Fruit fly (Drosophila melanogaster) whole organism, embryonic: ENCODE data around the gene TyrRII.

Source experiments
- Abd-B ChIP-seq: fragments of 200-800 bp; sonication (Bioruptor generic); optimal IDR thresholded peaks from 2 replicates; lab custom pipeline; 2018; ENCODE audit warnings: missing biosample characterization, mild to moderate bottlenecking, missing genetic modification characterization, moderate library complexity
- BEAF-32 ChIP-seq: fragments of 200-800 bp; sonication (Bioruptor generic); optimal IDR thresholded peaks from 3 replicates; lab custom pipeline; 2017; ENCODE audit warnings: missing biosample characterization, missing genetic modification characterization, mild to moderate bottlenecking, moderate library complexity, missing genetic modification reagents
- Bgb ChIP-seq: fragments of 200-800 bp; sonication (Bioruptor generic); IDR thresholded peaks from 2 replicates; pipeline ENCODE4 v1.3.6; 2022; ENCODE audit warnings: missing biosample characterization, missing genetic modification characterization; ENCODE audit not compliant: partially characterized antibody
- CG10209 ChIP-seq: fragments of 200-800 bp; sonication (Bioruptor generic); optimal IDR thresholded peaks from 3 replicates; lab custom pipeline; 2017; ENCODE audit warnings: missing biosample characterization, mild to moderate bottlenecking, missing genetic modification characterization, missing genetic modification reagents
- CG11723 ChIP-seq: fragments of 200-800 bp; sonication (Bioruptor generic); optimal IDR thresholded peaks from 2 replicates; lab custom pipeline; 2017; ENCODE audit warnings: missing biosample characterization, mild to moderate bottlenecking, missing genetic modification characterization
- CG13775 ChIP-seq: fragments of 200-800 bp; sonication (Bioruptor generic); optimal IDR thresholded peaks from 3 replicates; lab custom pipeline; 2017; ENCODE audit warnings: missing biosample characterization, mild to moderate bottlenecking, missing genetic modification characterization
- CG14441 ChIP-seq: fragments of 200-800 bp; sonication (Bioruptor generic); IDR thresholded peaks from 2 replicates; pipeline ENCODE4 v1.3.6; 2022; ENCODE audit warnings: missing biosample characterization, missing genetic modification characterization
- CG14860 ChIP-seq: fragments of 200-800 bp; sonication (Bioruptor generic); IDR thresholded peaks from 3 replicates; pipeline ENCODE4 v1.3.6; 2022; ENCODE audit warnings: missing biosample characterization, missing genetic modification characterization; ENCODE audit not compliant: partially characterized antibody
- CG15479 ChIP-seq: fragments of 200-800 bp; sonication (Bioruptor generic); optimal IDR thresholded peaks from 3 replicates; lab custom pipeline; 2019; ENCODE audit warnings: missing biosample characterization, mild to moderate bottlenecking, missing genetic modification characterization, moderate library complexity
- CG15601 ChIP-seq: fragments of 200-800 bp; sonication (Bioruptor generic); optimal IDR thresholded peaks from 3 replicates; lab custom pipeline; 2019; ENCODE audit warnings: missing biosample characterization, mild to moderate bottlenecking, missing genetic modification characterization, moderate library complexity
- CG1602 ChIP-seq: fragments of 200-800 bp; sonication (Bioruptor generic); optimal IDR thresholded peaks from 3 replicates; lab custom pipeline; 2016; ENCODE audit warnings: missing biosample characterization, missing genetic modification characterization
- CG16813 ChIP-seq: fragments of 200-800 bp; sonication (Bioruptor generic); IDR thresholded peaks from 3 replicates; pipeline ENCODE4 v1.3.6; 2022; ENCODE audit warnings: missing biosample characterization, missing genetic modification characterization; ENCODE audit not compliant: partially characterized antibody
- CG17328 ChIP-seq: fragments of 200-800 bp; sonication (Bioruptor generic); IDR thresholded peaks from 2 replicates; pipeline ENCODE4 v1.3.6; 2022; ENCODE audit warnings: missing biosample characterization, missing genetic modification characterization
- CG17359 ChIP-seq: fragments of 200-800 bp; sonication (Bioruptor generic); optimal IDR thresholded peaks from 3 replicates; lab custom pipeline; 2018; ENCODE audit warnings: missing biosample characterization, mild to moderate bottlenecking, missing genetic modification characterization, moderate library complexity
- CG17568 ChIP-seq: fragments of 200-800 bp; sonication (Bioruptor generic); optimal IDR thresholded peaks from 2 replicates; lab custom pipeline; 2018; ENCODE audit warnings: missing biosample characterization, mild to moderate bottlenecking, missing genetic modification characterization, moderate library complexity
- CG17829 ChIP-seq: fragments of 200-800 bp; optimal IDR thresholded peaks from 2 replicates; lab custom pipeline; 2019; ENCODE audit warnings: missing biosample characterization, mild to moderate bottlenecking, missing genetic modification characterization, moderate library complexity
- CG17912 ChIP-seq: fragments of 200-800 bp; sonication (Bioruptor generic); optimal IDR thresholded peaks from 2 replicates; lab custom pipeline; 2018; ENCODE audit warnings: missing biosample characterization, mild to moderate bottlenecking, missing genetic modification characterization
- CG2129 ChIP-seq: fragments of 200-800 bp; sonication (Bioruptor generic); IDR thresholded peaks from 2 replicates; pipeline ENCODE4 v1.3.6; 2022; ENCODE audit warnings: missing biosample characterization, missing genetic modification characterization; ENCODE audit not compliant: partially characterized antibody
- CG30020 ChIP-seq: fragments of 200-800 bp; optimal IDR thresholded peaks from 2 replicates; lab custom pipeline; 2019; ENCODE audit warnings: missing biosample characterization, mild to moderate bottlenecking, missing genetic modification characterization, moderate library complexity
- CG3065 ChIP-seq: fragments of 200-800 bp; sonication (Bioruptor generic); optimal IDR thresholded peaks from 2 replicates; lab custom pipeline; 2016; ENCODE audit warnings: missing biosample characterization, missing genetic modification characterization
- CG32532 ChIP-seq: fragments of 200-800 bp; sonication (Bioruptor generic); IDR thresholded peaks from 2 replicates; pipeline ENCODE4 v1.3.6; 2022; ENCODE audit warnings: missing biosample characterization, missing genetic modification characterization
- CG33213 ChIP-seq: fragments of 200-800 bp; sonication (Bioruptor generic); optimal IDR thresholded peaks from 3 replicates; lab custom pipeline; 2016; ENCODE audit warnings: missing biosample characterization, missing genetic modification characterization
- CG4404 ChIP-seq: fragments of 200-800 bp; sonication (Bioruptor generic); IDR thresholded peaks from 2 replicates; pipeline ENCODE4 v1.3.6; 2022; ENCODE audit warnings: missing biosample characterization, missing genetic modification characterization
- CG4707 ChIP-seq: fragments of 200-800 bp; sonication (Bioruptor generic); optimal IDR thresholded peaks from 2 replicates; lab custom pipeline; 2018; ENCODE audit warnings: missing biosample characterization, mild to moderate bottlenecking, missing genetic modification characterization, moderate library complexity
- CG6272 ChIP-seq: fragments of 200-800 bp; sonication (Bioruptor generic); IDR thresholded peaks from 2 replicates; pipeline ENCODE4 v1.3.6; 2022; ENCODE audit warnings: missing biosample characterization, missing genetic modification characterization
- CG9727 ChIP-seq: fragments of 200-800 bp; sonication (Bioruptor generic); optimal IDR thresholded peaks from 3 replicates; lab custom pipeline; 2017; ENCODE audit warnings: missing biosample characterization, mild to moderate bottlenecking, missing genetic modification characterization
- CrebB ChIP-seq: fragments of 200-800 bp; sonication (Bioruptor generic); optimal IDR thresholded peaks from 3 replicates; lab custom pipeline; 2018; ENCODE audit warnings: missing biosample characterization, mild to moderate bottlenecking, missing genetic modification characterization
- Elba2 ChIP-seq: fragments of 200-800 bp; sonication (Bioruptor generic); optimal IDR thresholded peaks from 3 replicates; lab custom pipeline; 2016; ENCODE audit warnings: missing biosample characterization, missing genetic modification characterization
- Ets65A ChIP-seq: fragments of 200-800 bp; sonication (Bioruptor generic); peaks from one replicate; lab custom pipeline; 2016; ENCODE audit warnings: missing biosample characterization, missing genetic modification characterization
- Fer2 ChIP-seq: fragments of 200-800 bp; sonication (Bioruptor generic); optimal IDR thresholded peaks from 2 replicates; lab custom pipeline; 2018; ENCODE audit warnings: missing biosample characterization, mild to moderate bottlenecking, missing genetic modification characterization, moderate library complexity
- Gsc ChIP-seq: fragments of 200-800 bp; sonication (Bioruptor generic); IDR thresholded peaks from 2 replicates; pipeline ENCODE4 v1.3.6; 2022; ENCODE audit warnings: missing biosample characterization, missing genetic modification characterization
- HLHmδ ChIP-seq: fragments of 200-800 bp; sonication (Bioruptor generic); optimal IDR thresholded peaks from 2 replicates; lab custom pipeline; 2018; ENCODE audit warnings: missing biosample characterization, mild to moderate bottlenecking, missing genetic modification characterization, moderate library complexity
- HmgZ ChIP-seq: fragments of 200-800 bp; sonication (Bioruptor generic); optimal IDR thresholded peaks from 2 replicates; lab custom pipeline; 2018; ENCODE audit warnings: missing biosample characterization, mild to moderate bottlenecking, missing genetic modification characterization
- Hmr ChIP-seq: fragments of 200-800 bp; sonication (Bioruptor generic); optimal IDR thresholded peaks from 3 replicates; lab custom pipeline; 2017; ENCODE audit warnings: mild to moderate bottlenecking, missing biosample characterization, missing genetic modification reagents, missing genetic modification characterization
- MESR4 ChIP-seq: fragments of 200-800 bp; sonication (Bioruptor generic); optimal IDR thresholded peaks from 2 replicates; lab custom pipeline; 2018; ENCODE audit warnings: missing biosample characterization, mild to moderate bottlenecking, missing genetic modification characterization, moderate library complexity
- Sry-δ ChIP-seq: fragments of 200-800 bp; sonication (Bioruptor generic); optimal IDR thresholded peaks from 2 replicates; lab custom pipeline; 2016; ENCODE audit warnings: missing biosample characterization, missing genetic modification characterization
- bigmax ChIP-seq: fragments of 200-800 bp; sonication (Bioruptor generic); optimal IDR thresholded peaks from 2 replicates; lab custom pipeline; 2018; ENCODE audit warnings: missing biosample characterization, mild to moderate bottlenecking, missing genetic modification characterization
- cato ChIP-seq: fragments of 200-800 bp; sonication (Bioruptor generic); optimal IDR thresholded peaks from 2 replicates; lab custom pipeline; 2016; ENCODE audit warnings: missing biosample characterization, missing genetic modification characterization, borderline replicate concordance
- da ChIP-seq: fragments of 200-800 bp; sonication (Bioruptor generic); optimal IDR thresholded peaks from 2 replicates; lab custom pipeline; 2016; ENCODE audit warnings: missing biosample characterization, missing genetic modification characterization
- gt ChIP-seq: fragments of 200-800 bp; sonication (Bioruptor generic); IDR thresholded peaks from 2 replicates; pipeline ENCODE4 v1.3.6; 2022; ENCODE audit warnings: missing biosample characterization, missing genetic modification characterization
- ind ChIP-seq: fragments of 200-800 bp; sonication (Bioruptor generic); optimal IDR thresholded peaks from 3 replicates; lab custom pipeline; 2016; ENCODE audit warnings: missing biosample characterization, missing genetic modification characterization
- jumu ChIP-seq: fragments of 200-800 bp; sonication (Bioruptor generic); optimal IDR thresholded peaks from 3 replicates; lab custom pipeline; 2016; ENCODE audit warnings: missing biosample characterization, missing genetic modification characterization
- mirr ChIP-seq: fragments of 200-800 bp; sonication (Bioruptor generic); optimal IDR thresholded peaks from 3 replicates; lab custom pipeline; 2018; ENCODE audit warnings: missing biosample characterization, mild to moderate bottlenecking, missing genetic modification characterization
- pfk ChIP-seq: fragments of 200-800 bp; sonication (Bioruptor generic); optimal IDR thresholded peaks from 2 replicates; lab custom pipeline; 2018; ENCODE audit warnings: missing biosample characterization, mild to moderate bottlenecking, missing genetic modification characterization, moderate library complexity
- scrt ChIP-seq: fragments of 200-800 bp; sonication (Bioruptor generic); optimal IDR thresholded peaks from 2 replicates; lab custom pipeline; 2018; ENCODE audit warnings: missing biosample characterization, mild to moderate bottlenecking, missing genetic modification characterization, moderate library complexity
- slbo ChIP-seq: fragments of 200-800 bp; sonication (Bioruptor generic); IDR thresholded peaks from 2 replicates; pipeline ENCODE4 v1.3.6; 2022; ENCODE audit warnings: missing biosample characterization, missing genetic modification characterization
- sqz ChIP-seq: fragments of 200-800 bp; sonication (Bioruptor generic); optimal IDR thresholded peaks from 3 replicates; lab custom pipeline; 2018; ENCODE audit warnings: missing biosample characterization, mild to moderate bottlenecking, missing genetic modification characterization
- tap ChIP-seq: fragments of 200-800 bp; optimal IDR thresholded peaks from 3 replicates; lab custom pipeline; 2019; ENCODE audit warnings: missing biosample characterization, mild to moderate bottlenecking, missing genetic modification characterization, moderate library complexity
- wor ChIP-seq: fragments of 200-800 bp; sonication (Bioruptor generic); IDR thresholded peaks from 2 replicates; pipeline ENCODE4 v1.3.6; 2022; ENCODE audit warnings: missing biosample characterization, missing genetic modification characterization

The TyrRII gene

dm6 chr3R:17700488-17701130 is 35.8 kb upstream of the TyrRII start (continued):
- peak; percentile 99 for TF ChIP-seq CG10209 (GFP tag; lab: Kevin White, UChicago)
- peak; percentile 98 for TF ChIP-seq CG14441 (GFP tag; lab: Robert Waterston, UW)
- TF ChIP-seq CG17568 (GFP tag; lab: Kevin White, UChicago): no peak
- peak; percentile 98 for TF ChIP-seq CG6272 (GFP tag; lab: Robert Waterston, UW)
- TF ChIP-seq tap: peak; percentile 99
- TF ChIP-seq CG14860 (GFP tag; lab: Robert Waterston, UW): no peak
- peak; percentile 25 for TF ChIP-seq da (GFP tag; lab: Kevin White, UChicago)
- peak; percentile 98 for TF ChIP-seq CG13775 (GFP tag; lab: Kevin White, UChicago)
- peak; percentile 98 for TF ChIP-seq Fer2 (tag; lab: Kevin White, UChicago)
- peak; percentile 97 for TF ChIP-seq CG17328
- no peak for TF ChIP-seq CG2129 (GFP tag; lab: Robert Waterston, UW)
- TF ChIP-seq CG17829 (tag; lab: Kevin White, UChicago): peak; percentile 99
- TF ChIP-seq CG3065 (GFP tag; lab: Kevin White, UChicago): peak; percentile 94
- peak; percentile 89 for TF ChIP-seq Gsc (GFP tag; lab: Robert Waterston, UW)
- TF ChIP-seq CG11723 (GFP tag; lab: Kevin White, UChicago): peak; percentile 96
- no peak for TF ChIP-seq CG15479 (GFP tag; lab: Kevin White, UChicago)
- peak; percentile 98 for TF ChIP-seq CG9727 (GFP tag; lab: Kevin White, UChicago)
- peak; percentile 97 for TF ChIP-seq wor (GFP tag; lab: Robert Waterston, UW)
- TF ChIP-seq CG16813 (GFP tag; lab: Robert Waterston, UW): no peak
- TF ChIP-seq scrt: peak; percentile 97
- TF ChIP-seq Ets65A: peak; percentile 95
- TF ChIP-seq CG4707: peak; percentile 88
- TF ChIP-seq Abd-B (GFP tag; lab: Kevin White, UChicago): peak; percentile 98
- peak; percentile 78 for TF ChIP-seq pfk
- peak; percentile 96 for TF ChIP-seq CrebB (tag; lab: Kevin White, UChicago)
- no peak for TF ChIP-seq bigmax (GFP tag; lab: Kevin White, UChicago)
- peak; percentile 99 for TF ChIP-seq CG32532 (GFP tag; lab: Robert Waterston, UW)
- TF ChIP-seq mirr (GFP tag; lab: Kevin White, UChicago): peak; percentile 33
- peak; percentile 89 for TF ChIP-seq gt (GFP tag; lab: Robert Waterston, UW)
- peak; percentile 61 for TF ChIP-seq CG33213 (GFP tag; lab: Kevin White, UChicago)
- peak; percentile 40 for TF ChIP-seq MESR4 (GFP tag; lab: Kevin White, UChicago)
- TF ChIP-seq Hmr: peak; percentile 100
- TF ChIP-seq CG17359 (tag; lab: Kevin White, UChicago): peak; percentile 99
- TF ChIP-seq CG1602 (GFP tag; lab: Kevin White, UChicago): peak; percentile 96
- TF ChIP-seq Bgb: peak; percentile 45; the same call in 1 of the 2 replicates
- peak; percentile 97 for TF ChIP-seq HmgZ (tag; lab: Kevin White, UChicago)
- peak; percentile 98 for TF ChIP-seq CG15601 (tag; lab: Kevin White, UChicago)
- peak; percentile 93 for TF ChIP-seq cato (GFP tag; lab: Kevin White, UChicago)
- peak; percentile 89 for TF ChIP-seq CG30020 (tag; lab: Kevin White, UChicago)
- no peak for TF ChIP-seq sqz (GFP tag; lab: Kevin White, UChicago)
- no peak for TF ChIP-seq Elba2 (GFP tag; lab: Kevin White, UChicago)
- peak; percentile 93 for TF ChIP-seq CG17912 (GFP tag; lab: Kevin White, UChicago)
- peak; percentile 0 for TF ChIP-seq BEAF-32 (GFP tag; lab: Kevin White, UChicago)
- peak; percentile 99 for TF ChIP-seq slbo (GFP tag; lab: Robert Waterston, UW)
- peak; percentile 98 for TF ChIP-seq ind (GFP tag; lab: Kevin White, UChicago)
- peak; percentile 72 for TF ChIP-seq jumu (GFP tag; lab: Kevin White, UChicago)
- peak; percentile 96 for TF ChIP-seq CG4404 (GFP tag; lab: Robert Waterston, UW)
- no peak for TF ChIP-seq HLHmδ (GFP tag; lab: Kevin White, UChicago)
- TF ChIP-seq Sry-δ (GFP tag; lab: Kevin White, UChicago): no peak
